Worm (Caenorhabditis elegans) whole organism, young adult: ENCODE measurements around the gene srbc-10.

Experiments used
- C06A6.2 ChIP-seq: fragments of 200-800 bp; sonication (Bioruptor generic); conservative IDR thresholded peaks from 2 replicates; pipeline ENCODE4 v1.3.6; 2022; ENCODE audit warnings: missing genetic modification characterization, missing compliant biosample characterization
- D2030.7 ChIP-seq: fragments of 200-800 bp; sonication (Bioruptor generic); IDR thresholded peaks from 2 replicates; pipeline ENCODE4 v1.3.6; 2022; ENCODE audit warnings: missing genetic modification reagents, missing genetic modification characterization, missing compliant biosample characterization
- F37B4.10 ChIP-seq: fragments of 200-800 bp; sonication (Bioruptor generic); IDR thresholded peaks from 2 replicates; pipeline ENCODE4 v1.3.6; 2022; ENCODE audit warnings: missing genetic modification characterization, missing compliant biosample characterization
- F49E8.2 ChIP-seq: sonication (generic microtip); optimal IDR thresholded peaks from 3 replicates; lab custom pipeline; 2017; ENCODE audit warnings: missing genetic modification characterization, mild to moderate bottlenecking, missing compliant biosample characterization, antibody characterized with exemption, moderate library complexity; ENCODE audit not compliant: insufficient read depth
- F57C9.4 ChIP-seq: sonication (generic microtip); optimal IDR thresholded peaks from 2 replicates; lab custom pipeline; 2017; ENCODE audit warnings: mild to moderate bottlenecking, missing genetic modification characterization, missing compliant biosample characterization
- T07F8.4 ChIP-seq: sonication (generic microtip); optimal IDR thresholded peaks from 2 replicates; lab custom pipeline; 2016; ENCODE audit warnings: mild to moderate bottlenecking, missing genetic modification characterization, moderate library complexity, missing compliant biosample characterization
- Y95B8A.8 ChIP-seq: fragments of 200-800 bp; sonication (Bioruptor generic); IDR thresholded peaks from 2 replicates; pipeline ENCODE4 v1.3.6; 2022; ENCODE audit warnings: missing genetic modification reagents, missing genetic modification characterization, missing compliant biosample characterization
- akir-1 ChIP-seq: fragments of 200-800 bp; sonication (Bioruptor generic); optimal IDR thresholded peaks from 2 replicates; lab custom pipeline; 2018; ENCODE audit warnings: mild to moderate bottlenecking, missing genetic modification characterization, moderate library complexity, missing compliant biosample characterization
- atf-7 ChIP-seq: sonication (generic microtip); optimal IDR thresholded peaks from 2 replicates; lab custom pipeline; 2017; ENCODE audit warnings: mild to moderate bottlenecking, missing genetic modification characterization, missing compliant biosample characterization
- athp-1 ChIP-seq: sonication (generic microtip); optimal IDR thresholded peaks from 2 replicates; lab custom pipeline; 2017; ENCODE audit warnings: mild to moderate bottlenecking, missing genetic modification characterization, missing compliant biosample characterization
- attf-3 ChIP-seq: fragments of 200-800 bp; sonication (Bioruptor generic); conservative IDR thresholded peaks from 2 replicates; pipeline ENCODE4 v1.3.6; 2022; ENCODE audit warnings: missing genetic modification reagents, missing genetic modification characterization, missing compliant biosample characterization
- attf-5 ChIP-seq: fragments of 200-800 bp; sonication (Bioruptor generic); optimal IDR thresholded peaks from 2 replicates; lab custom pipeline; 2018; ENCODE audit warnings: mild to moderate bottlenecking, missing genetic modification characterization, missing compliant biosample characterization
- bed-1 ChIP-seq: fragments of 200-800 bp; sonication (Bioruptor generic); IDR thresholded peaks from 2 replicates; pipeline ENCODE4 v1.3.6; 2022; ENCODE audit warnings: missing genetic modification reagents, missing genetic modification characterization, missing compliant biosample characterization
- ccch-3 ChIP-seq: fragments of 200-800 bp; sonication (Bioruptor generic); optimal IDR thresholded peaks from 2 replicates; lab custom pipeline; 2018; ENCODE audit warnings: mild to moderate bottlenecking, missing genetic modification characterization, missing compliant biosample characterization
- ceh-27 ChIP-seq: fragments of 200-800 bp; sonication (Bioruptor generic); optimal IDR thresholded peaks from 2 replicates; lab custom pipeline; 2018; ENCODE audit warnings: mild to moderate bottlenecking, missing genetic modification characterization, moderate library complexity, missing compliant biosample characterization
- ceh-40 ChIP-seq: fragments of 200-800 bp; sonication (Bioruptor generic); IDR thresholded peaks from 2 replicates; pipeline ENCODE4 v1.3.6; 2022; ENCODE audit warnings: missing genetic modification characterization, missing compliant biosample characterization
- ceh-58 ChIP-seq: fragments of 200-800 bp; sonication (Bioruptor generic); IDR thresholded peaks from 2 replicates; pipeline ENCODE4 v1.3.6; 2022; ENCODE audit warnings: missing genetic modification characterization, missing compliant biosample characterization
- ceh-79 ChIP-seq: sonication (generic microtip); optimal IDR thresholded peaks from 2 replicates; lab custom pipeline; 2017; ENCODE audit warnings: mild to moderate bottlenecking, missing genetic modification characterization, missing compliant biosample characterization
- dpff-1 ChIP-seq: sonication (generic microtip); optimal IDR thresholded peaks from 2 replicates; lab custom pipeline; 2017; ENCODE audit warnings: mild to moderate bottlenecking, missing genetic modification characterization, missing compliant biosample characterization
- egl-18 ChIP-seq: fragments of 200-800 bp; sonication (Bioruptor generic); IDR thresholded peaks from 2 replicates; pipeline ENCODE4 v1.3.6; 2022; ENCODE audit warnings: missing genetic modification reagents, missing genetic modification characterization, missing compliant biosample characterization
- egl-44 ChIP-seq: fragments of 200-800 bp; sonication (Bioruptor generic); IDR thresholded peaks from 2 replicates; pipeline ENCODE4 v1.3.6; 2022; ENCODE audit warnings: missing genetic modification reagents, missing genetic modification characterization, missing compliant biosample characterization
- gei-17 ChIP-seq: fragments of 200-800 bp; sonication (Bioruptor generic); optimal IDR thresholded peaks from 2 replicates; lab custom pipeline; 2018; ENCODE audit warnings: mild to moderate bottlenecking, missing genetic modification characterization, missing compliant biosample characterization
- him-1 ChIP-seq: sonication (generic microtip); optimal IDR thresholded peaks from 2 replicates; lab custom pipeline; 2016; ENCODE audit warnings: missing genotype, missing genetic modification reagents, missing genetic modification characterization, missing compliant biosample characterization
- hmg-20 ChIP-seq: fragments of 200-800 bp; sonication (Bioruptor generic); IDR thresholded peaks from 2 replicates; pipeline ENCODE4 v1.3.6; 2022; ENCODE audit warnings: missing genetic modification reagents, missing genetic modification characterization, missing compliant biosample characterization
- hrde-1 ChIP-seq: sonication (generic microtip); optimal IDR thresholded peaks from 2 replicates; lab custom pipeline; 2016; ENCODE audit warnings: missing genetic modification characterization, mild to moderate bottlenecking, missing compliant biosample characterization, moderate library complexity, missing genotype, missing genetic modification reagents, borderline replicate concordance
- let-526 ChIP-seq: fragments of 200-800 bp; sonication (Bioruptor generic); IDR thresholded peaks from 2 replicates; pipeline ENCODE4 v1.3.6; 2022; ENCODE audit warnings: missing genetic modification reagents, missing genetic modification characterization, missing compliant biosample characterization
- lin-40 ChIP-seq: sonication (generic microtip); optimal IDR thresholded peaks from 2 replicates; lab custom pipeline; 2016; ENCODE audit warnings: missing genetic modification characterization, mild to moderate bottlenecking, missing compliant biosample characterization, missing genotype, missing genetic modification reagents
- lir-1 ChIP-seq: fragments of 200-800 bp; sonication (Bioruptor generic); conservative IDR thresholded peaks from 2 replicates; pipeline ENCODE4 v1.3.6; 2022; ENCODE audit warnings: missing genetic modification reagents, missing genetic modification characterization, missing compliant biosample characterization
- madf-10 ChIP-seq: sonication (generic microtip); optimal IDR thresholded peaks from 2 replicates; lab custom pipeline; 2016; ENCODE audit warnings: mild to moderate bottlenecking, missing genetic modification characterization, missing compliant biosample characterization
- nfya-1 ChIP-seq: sonication (generic microtip); optimal IDR thresholded peaks from 2 replicates; lab custom pipeline; 2017; ENCODE audit warnings: antibody characterized with exemption, missing compliant biosample characterization, missing genetic modification characterization, borderline replicate concordance; ENCODE audit not compliant: insufficient read depth
- nfyb-1 ChIP-seq: fragments of 200-800 bp; sonication (Bioruptor generic); IDR thresholded peaks from 2 replicates; pipeline ENCODE4 v1.3.6; 2022; ENCODE audit warnings: missing genetic modification reagents, missing genetic modification characterization, missing compliant biosample characterization
- nhr-90 ChIP-seq: sonication (generic microtip); optimal IDR thresholded peaks from 2 replicates; lab custom pipeline; 2016; ENCODE audit warnings: missing genotype, mild to moderate bottlenecking, missing genetic modification characterization, missing compliant biosample characterization
- pha-4 ChIP-seq: fragments of 150-350 bp; sonication (generic microtip); optimal IDR thresholded peaks from 2 replicates; lab custom pipeline; 2014; ENCODE audit warnings: missing biosample characterization, missing genetic modification reagents, missing genetic modification characterization
- snpc-1.3 ChIP-seq: sonication (generic microtip); optimal IDR thresholded peaks from 2 replicates; lab custom pipeline; 2017; ENCODE audit warnings: missing genetic modification characterization, mild to moderate bottlenecking, missing compliant biosample characterization, antibody characterized with exemption, moderate library complexity, missing genotype, missing genetic modification reagents; ENCODE audit not compliant: insufficient read depth
- sptf-2 ChIP-seq: fragments of 200-800 bp; sonication (Bioruptor generic); optimal IDR thresholded peaks from 2 replicates; lab custom pipeline; 2018; ENCODE audit warnings: mild to moderate bottlenecking, missing genetic modification characterization, missing compliant biosample characterization
- unc-130 ChIP-seq: sonication (generic microtip); optimal IDR thresholded peaks from 2 replicates; lab custom pipeline; 2016; ENCODE audit warnings: missing genetic modification reagents, missing genetic modification characterization, missing compliant biosample characterization

Gene srbc-10

DNA sequence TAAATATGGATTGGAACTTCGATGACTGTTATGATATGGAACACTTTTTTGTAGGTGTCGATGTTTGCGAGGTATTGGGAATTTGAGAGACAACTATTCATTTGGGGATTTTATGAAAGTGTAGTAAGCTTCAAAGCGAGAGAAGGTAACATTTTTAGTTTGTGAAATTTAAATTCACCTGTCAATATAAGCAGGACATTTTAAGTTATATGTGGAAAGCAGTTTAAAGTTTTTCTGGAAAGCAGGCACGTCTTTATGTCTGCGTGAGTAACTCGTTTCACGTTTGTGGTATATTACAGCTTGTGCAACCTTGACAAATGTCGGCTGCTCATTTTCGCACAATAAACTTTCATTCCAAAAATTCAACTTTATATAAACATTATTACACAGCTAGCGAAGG, 11.4 kb upstream of the srbc-10 start, which contains the start of gene srh-229:
TSS of gene srh-229 (minus strand) at position 101 of the 400 bp plus-strand sequence.
- no peak for TF ChIP-seq lin-40 (tag; lab: Kevin White, UChicago)

DNA sequence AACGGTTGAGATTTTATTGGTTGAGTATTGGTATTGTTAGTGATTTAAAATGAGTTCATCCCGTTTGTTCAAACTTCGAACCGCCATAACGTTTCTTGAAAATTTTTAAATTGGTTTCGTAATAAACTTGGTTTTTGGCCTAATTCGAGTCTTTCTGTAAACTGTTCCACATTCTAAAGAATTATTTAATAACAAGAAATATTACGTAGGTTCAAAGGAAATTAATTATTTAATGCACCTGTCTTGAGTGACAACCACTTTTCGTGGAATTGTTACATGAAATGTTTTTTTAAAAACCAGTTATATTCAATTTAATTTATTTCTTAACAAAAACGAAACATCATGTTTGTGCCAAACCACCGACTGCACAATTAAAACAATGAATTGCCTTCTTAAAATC, 8.4 kb upstream of the srbc-10 start:
- TF ChIP-seq egl-44 (no peak), let-526 (GFP tag; lab: Robert Waterston, UW) (no peak), D2030.7 (GFP tag; lab: Robert Waterston, UW) (no peak)

DNA sequence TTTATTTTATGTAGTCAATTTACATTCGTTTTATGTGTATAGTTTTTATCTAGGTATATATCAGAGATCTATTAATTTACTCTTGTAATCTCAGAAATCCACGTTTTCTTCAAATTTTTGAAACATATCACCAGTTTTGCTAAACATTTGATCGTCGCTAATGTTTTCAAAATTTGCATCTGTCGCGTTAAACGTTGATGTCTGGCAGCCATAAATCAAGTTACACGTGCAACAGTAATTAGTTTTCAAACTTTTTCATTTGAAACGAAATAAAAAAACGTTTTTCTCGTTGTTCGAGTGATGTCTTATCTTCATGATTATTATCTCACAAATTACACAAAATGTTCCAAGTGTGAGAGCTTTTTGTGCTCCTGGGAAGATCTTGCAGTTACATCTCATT, 4.6 kb upstream of the srbc-10 start, which contains the start of gene srh-79:
TSS of gene srh-79 (plus strand) at position 301 of the 400 bp plus-strand sequence.
- no peak for TF ChIP-seq attf-5 (GFP tag; lab: Kevin White, UChicago)
- no peak for TF ChIP-seq akir-1 (GFP tag; lab: Kevin White, UChicago)
- no peak for TF ChIP-seq pha-4
- TF ChIP-seq, all 124 proteins: peak for 0

DNA sequence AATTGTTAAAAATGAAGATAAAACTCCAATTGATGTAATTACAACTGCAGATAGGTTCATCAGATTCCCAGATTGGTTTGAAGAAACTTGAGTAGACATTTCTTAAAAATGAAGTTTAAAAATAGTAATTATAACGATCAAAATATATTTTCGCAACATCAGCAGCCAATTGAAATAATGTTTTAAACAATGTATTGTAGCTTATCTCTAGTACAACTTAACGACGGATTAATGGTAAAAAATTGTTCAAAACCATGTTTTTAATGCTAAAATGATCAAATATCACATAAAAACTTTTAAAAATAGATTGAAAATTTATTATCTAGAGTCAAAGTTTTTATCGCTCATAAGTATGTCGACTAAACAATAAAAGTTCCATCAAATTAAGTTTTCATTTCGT, 2.4 kb upstream of the srbc-10 start, which contains the start of gene srbc-11:
TSS of gene srbc-11 (minus strand) at position 101 of the 400 bp plus-strand sequence.
- TF ChIP-seq ceh-40 (GFP tag; lab: Robert Waterston, UW) (no peak), sptf-2 (GFP tag; lab: Kevin White, UChicago) (no peak), hrde-1 (no peak), nhr-90 (no peak), dpff-1 (tag; lab: Kevin White, UChicago) (no peak), nfyb-1 (GFP tag; lab: Robert Waterston, UW) (no peak)

DNA sequence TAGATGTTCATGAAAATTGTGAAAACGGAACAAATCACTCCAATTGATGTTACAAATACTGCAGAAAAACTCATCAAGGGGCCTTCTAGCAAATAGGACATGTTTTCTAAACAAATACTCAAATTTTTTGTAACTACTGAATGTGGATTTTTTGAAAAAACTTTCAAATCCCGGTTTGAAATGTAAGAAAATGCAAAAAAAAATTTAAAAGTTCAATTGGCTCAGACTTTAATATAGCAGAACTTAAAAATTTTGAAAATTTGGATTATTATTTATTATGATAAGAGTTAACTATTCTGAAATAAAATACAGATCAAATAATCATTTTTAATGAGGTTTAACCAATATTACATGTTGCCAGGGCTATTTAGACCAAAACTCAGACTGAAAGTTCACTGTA, 2.5 kb downstream of the srbc-10 start, which contains the start of gene srbc-9:
TSS of gene srbc-9 (minus strand) at position 101 of the 400 bp plus-strand sequence.
- TF ChIP-seq attf-3 (GFP tag; lab: Robert Waterston, UW) (no peak), ceh-27 (no peak), atf-7 (tag; lab: Kevin White, UChicago) (no peak), T07F8.4 (no peak), lin-40 (tag; lab: Kevin White, UChicago) (no peak)
- TF ChIP-seq, all 124 proteins: peak for 0

DNA sequence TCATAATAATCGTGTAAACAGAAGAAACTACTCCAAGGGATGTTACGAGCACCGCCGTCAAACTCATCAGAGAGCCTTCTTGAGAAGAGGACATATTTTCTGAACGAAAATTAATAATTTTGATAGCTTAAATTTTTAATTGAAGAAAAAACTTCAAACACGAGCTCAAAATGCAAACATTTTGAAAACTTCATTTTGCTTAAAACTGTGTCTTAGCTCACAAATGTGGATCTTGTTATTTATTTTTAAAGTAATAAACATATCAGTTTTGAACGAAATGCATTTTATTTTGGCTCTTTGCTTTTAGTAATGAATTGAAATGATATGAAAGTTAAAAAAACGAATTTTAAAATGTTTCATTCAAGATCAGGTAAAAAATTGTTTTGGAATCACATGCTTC, 5.3 kb downstream of the srbc-10 start, which contains the start of gene srbc-7:
TSS of gene srbc-7 (minus strand) at position 101 of the 400 bp plus-strand sequence.
- TF ChIP-seq unc-130: no peak
- TF ChIP-seq ceh-58 (GFP tag; lab: Robert Waterston, UW): no peak
- TF ChIP-seq him-1 (tag; lab: Kevin White, UChicago): no peak
- no peak for TF ChIP-seq lir-1
- TF ChIP-seq C06A6.2 (GFP tag; lab: Robert Waterston, UW): no peak
- no peak for TF ChIP-seq gei-17
- no peak for TF ChIP-seq nfya-1 (tag; lab: Kevin White, UChicago)
- TF ChIP-seq egl-18 (GFP tag; lab: Robert Waterston, UW): no peak
- TF ChIP-seq F49E8.2: no peak
- no peak for TF ChIP-seq athp-1 (tag; lab: Kevin White, UChicago)
- TF ChIP-seq madf-10 (tag; lab: Kevin White, UChicago): no peak
- TF ChIP-seq ceh-79 (tag; lab: Kevin White, UChicago): no peak
- no peak for TF ChIP-seq Y95B8A.8
- TF ChIP-seq F57C9.4 (tag; lab: Kevin White, UChicago): no peak
- no peak for TF ChIP-seq let-526 (GFP tag; lab: Robert Waterston, UW)
- no peak for TF ChIP-seq bed-1 (GFP tag; lab: Robert Waterston, UW)
- no peak for TF ChIP-seq F37B4.10 (GFP tag; lab: Robert Waterston, UW)
- no peak for TF ChIP-seq ccch-3 (GFP tag; lab: Kevin White, UChicago)
- TF ChIP-seq snpc-1.3 (tag; lab: Kevin White, UChicago): no peak
- TF ChIP-seq hmg-20: no peak
